Fruit fly (Drosophila melanogaster) whole organism, prepupa: ENCODE measurements around the gene CG1468.

Experiments
- CG10631 ChIP-seq: fragments of 200-800 bp; sonication (Bioruptor generic); optimal IDR thresholded peaks from 2 replicates; lab custom pipeline; 2016; ENCODE audit warnings: missing biosample characterization, missing genetic modification characterization
- CG11762 ChIP-seq: fragments of 200-800 bp; sonication (Bioruptor generic); optimal IDR thresholded peaks from 3 replicates; lab custom pipeline; 2016; ENCODE audit warnings: missing biosample characterization, missing genetic modification characterization; ENCODE audit not compliant: insufficient read depth
- CG3032 ChIP-seq: fragments of 200-800 bp; optimal IDR thresholded peaks from 2 replicates; lab custom pipeline; 2019; ENCODE audit warnings: missing biosample characterization, mild to moderate bottlenecking, missing genetic modification characterization, moderate library complexity
- CG31627 ChIP-seq: fragments of 200-800 bp; sonication (Bioruptor generic); optimal IDR thresholded peaks from 3 replicates; lab custom pipeline; 2016; ENCODE audit warnings: missing biosample characterization, missing genetic modification characterization
- CG3919 ChIP-seq: fragments of 200-800 bp; sonication (Bioruptor generic); optimal IDR thresholded peaks from 3 replicates; lab custom pipeline; 2016; ENCODE audit warnings: missing biosample characterization, missing genetic modification characterization
- CG4318 ChIP-seq: fragments of 200-800 bp; sonication (Bioruptor generic); optimal IDR thresholded peaks from 3 replicates; lab custom pipeline; 2017; ENCODE audit warnings: missing biosample characterization, mild to moderate bottlenecking, missing genetic modification characterization
- CG6163 ChIP-seq: fragments of 200-800 bp; sonication (Bioruptor generic); IDR thresholded peaks from 3 replicates; pipeline ENCODE4 v1.3.6; 2022; ENCODE audit warnings: missing biosample characterization, missing genetic modification characterization
- CG6792 ChIP-seq: fragments of 200-800 bp; sonication (Bioruptor generic); optimal IDR thresholded peaks from 3 replicates; lab custom pipeline; 2016; ENCODE audit warnings: missing biosample characterization, missing genetic modification characterization
- CG6808 ChIP-seq: fragments of 200-800 bp; sonication (Bioruptor generic); optimal IDR thresholded peaks from 3 replicates; lab custom pipeline; 2017; ENCODE audit warnings: missing biosample characterization, missing genetic modification characterization, mild to moderate bottlenecking, moderate library complexity, missing genetic modification reagents
- CG7368 ChIP-seq: fragments of 200-800 bp; sonication (Bioruptor generic); optimal IDR thresholded peaks from 3 replicates; lab custom pipeline; 2016; ENCODE audit warnings: missing biosample characterization, missing genetic modification characterization
- CG8119 ChIP-seq: fragments of 200-800 bp; sonication (Bioruptor generic); IDR thresholded peaks from 3 replicates; pipeline ENCODE4 v1.3.6; 2022; ENCODE audit warnings: missing biosample characterization, missing genetic modification characterization
- CG8632 ChIP-seq: fragments of 200-800 bp; sonication (Bioruptor generic); optimal IDR thresholded peaks from 3 replicates; lab custom pipeline; 2016; ENCODE audit warnings: missing biosample characterization, missing genetic modification characterization
- CG9139 ChIP-seq: fragments of 200-800 bp; sonication (Bioruptor generic); optimal IDR thresholded peaks from 3 replicates; lab custom pipeline; 2017; ENCODE audit warnings: missing biosample characterization, mild to moderate bottlenecking, missing genetic modification characterization
- Eip75B ChIP-seq: fragments of 200-800 bp; sonication (Bioruptor generic); optimal IDR thresholded peaks from 3 replicates; lab custom pipeline; 2016; ENCODE audit warnings: missing biosample characterization, missing genetic modification characterization
- Eip78C ChIP-seq: fragments of 200-800 bp; sonication (Bioruptor generic); peaks from one replicate; lab custom pipeline; 2016; ENCODE audit warnings: missing biosample characterization, missing genetic modification characterization
- Eip93F ChIP-seq: fragments of 200-800 bp; sonication (Bioruptor generic); optimal IDR thresholded peaks from 2 replicates; lab custom pipeline; 2016; ENCODE audit warnings: missing biosample characterization, mild to moderate bottlenecking, missing genetic modification characterization
- Ets21C ChIP-seq: fragments of 200-800 bp; sonication (Bioruptor generic); optimal IDR thresholded peaks from 3 replicates; lab custom pipeline; 2016; ENCODE audit warnings: missing biosample characterization, missing genetic modification characterization
- Ets96B ChIP-seq: fragments of 200-800 bp; optimal IDR thresholded peaks from 2 replicates; lab custom pipeline; 2019; ENCODE audit warnings: missing biosample characterization, mild to moderate bottlenecking, missing genetic modification characterization, moderate library complexity
- Gug ChIP-seq: fragments of 200-800 bp; sonication (Bioruptor generic); IDR thresholded peaks from 2 replicates; pipeline ENCODE4 v1.3.6; 2022; ENCODE audit warnings: missing biosample characterization, missing genetic modification characterization
- Hr38 ChIP-seq: sonication (Bioruptor generic); optimal IDR thresholded peaks from 2 replicates; lab custom pipeline; 2016; ENCODE audit warnings: missing biosample characterization, missing genetic modification characterization
- Hr39 ChIP-seq: fragments of 200-800 bp; sonication (Bioruptor generic); optimal IDR thresholded peaks from 2 replicates; lab custom pipeline; 2016; ENCODE audit warnings: missing biosample characterization, missing genetic modification characterization
- Hr4 ChIP-seq: fragments of 200-800 bp; sonication (Bioruptor generic); optimal IDR thresholded peaks from 3 replicates; lab custom pipeline; 2016; ENCODE audit warnings: missing biosample characterization, missing genetic modification characterization
- OdsH ChIP-seq: fragments of 200-800 bp; sonication (Bioruptor generic); optimal IDR thresholded peaks from 3 replicates; lab custom pipeline; 2016; ENCODE audit warnings: missing biosample characterization, missing genetic modification characterization
- Smox ChIP-seq: fragments of 200-800 bp; sonication (Bioruptor generic); optimal IDR thresholded peaks from 3 replicates; lab custom pipeline; 2016; ENCODE audit warnings: missing biosample characterization, missing genetic modification characterization
- Sox14 ChIP-seq: fragments of 200-800 bp; sonication (Bioruptor generic); optimal IDR thresholded peaks from 3 replicates; lab custom pipeline; 2016; ENCODE audit warnings: missing biosample characterization, missing genetic modification characterization
- acj6 ChIP-seq: fragments of 200-800 bp; sonication (Bioruptor generic); optimal IDR thresholded peaks from 3 replicates; lab custom pipeline; 2016; ENCODE audit warnings: missing biosample characterization, missing genetic modification characterization
- cyc ChIP-seq: fragments of 200-800 bp; sonication (Bioruptor generic); optimal IDR thresholded peaks from 3 replicates; lab custom pipeline; 2016; ENCODE audit warnings: missing biosample characterization, missing genetic modification characterization
- dac ChIP-seq: fragments of 200-800 bp; sonication (Bioruptor generic); optimal IDR thresholded peaks from 2 replicates; lab custom pipeline; 2017; ENCODE audit warnings: missing biosample characterization, mild to moderate bottlenecking, missing genetic modification characterization
- esn ChIP-seq: fragments of 200-800 bp; sonication (Bioruptor generic); optimal IDR thresholded peaks from 2 replicates; lab custom pipeline; 2016; ENCODE audit warnings: missing biosample characterization, mild to moderate bottlenecking, missing genetic modification characterization, moderate library complexity
- fd85E ChIP-seq: fragments of 200-800 bp; sonication (Bioruptor generic); optimal IDR thresholded peaks from 3 replicates; lab custom pipeline; 2016; ENCODE audit warnings: missing biosample characterization, missing genetic modification characterization
- fkh ChIP-seq: fragments of 200-800 bp; sonication (Bioruptor generic); optimal IDR thresholded peaks from 3 replicates; lab custom pipeline; 2017; ENCODE audit warnings: missing biosample characterization, mild to moderate bottlenecking, missing genetic modification characterization, moderate library complexity
- lz ChIP-seq: fragments of 200-800 bp; sonication (Bioruptor generic); optimal IDR thresholded peaks from 3 replicates; lab custom pipeline; 2016; ENCODE audit warnings: missing biosample characterization, missing genetic modification characterization
- salr ChIP-seq, 2 experiments: fragments of 200-800 bp; sonication (Bioruptor generic); optimal IDR thresholded peaks; 3 replicates each; lab custom pipeline; 2016 to 2018; ENCODE audit warnings: missing biosample characterization in 2 of 2, missing genetic modification characterization in 2 of 2, mild to moderate bottlenecking in 1 of 2
- spab ChIP-seq: fragments of 200-800 bp; sonication (Bioruptor generic); optimal IDR thresholded peaks from 2 replicates; lab custom pipeline; 2017; ENCODE audit warnings: missing biosample characterization, mild to moderate bottlenecking, missing genetic modification characterization, missing genetic modification reagents
- svp ChIP-seq: fragments of 200-800 bp; sonication (Bioruptor generic); peaks from one replicate; lab custom pipeline; 2016; ENCODE audit warnings: missing biosample characterization, missing genetic modification characterization
- topi ChIP-seq: fragments of 200-800 bp; sonication (Bioruptor generic); optimal IDR thresholded peaks from 3 replicates; lab custom pipeline; 2016; ENCODE audit warnings: missing biosample characterization, missing genetic modification characterization

The CG1468 gene

dm6 chrX:9875948-9876853 lies 2.0 kb upstream of the CG1468 start, which contains the start of gene CG15247 (continued):
- TF ChIP-seq spab (GFP tag; lab: Kevin White, UChicago) = no peak
- TF ChIP-seq Sox14 (GFP tag; lab: Kevin White, UChicago) = peak; percentile 14
- peak; percentile 32 for TF ChIP-seq CG31627 (GFP tag; lab: Kevin White, UChicago)
- no peak for TF ChIP-seq CG6792 (GFP tag; lab: Kevin White, UChicago)
- no peak for TF ChIP-seq CG7368
- peak; percentile 10 for TF ChIP-seq esn
- TF ChIP-seq CG8632 = no peak
- TF ChIP-seq Hr38 = no peak
- peak; percentile 9 for TF ChIP-seq fkh (GFP tag; lab: Kevin White, UChicago)
- peak; percentile 35 for TF ChIP-seq cyc (GFP tag; lab: Kevin White, UChicago)
- TF ChIP-seq acj6 = peak; percentile 14
- no peak for TF ChIP-seq Ets21C (GFP tag; lab: Kevin White, UChicago)
- TF ChIP-seq CG6163 (GFP tag; lab: Robert Waterston, UW) = peak; percentile 72; the same call in 2 of the 3 replicates
- no peak for TF ChIP-seq CG3032
- no peak for TF ChIP-seq CG11762
- peak; percentile 2 for TF ChIP-seq lz
- TF ChIP-seq svp (GFP tag; lab: Kevin White, UChicago) = peak; percentile 77
- TF ChIP-seq Eip93F = no peak
- no peak for TF ChIP-seq CG3919 (GFP tag; lab: Kevin White, UChicago)
- TF ChIP-seq Ets96B (tag; lab: Kevin White, UChicago) = no peak
- TF ChIP-seq Hr4 (GFP tag; lab: Kevin White, UChicago) = peak; percentile 65
- peak; percentile 12 for TF ChIP-seq OdsH
- TF ChIP-seq CG8119 (GFP tag; lab: Robert Waterston, UW) = peak; percentile 45; the same call in 1 of the 3 replicates
- no peak for TF ChIP-seq CG9139 (GFP tag; lab: Kevin White, UChicago)
- TF ChIP-seq CG4318 (GFP tag; lab: Kevin White, UChicago) = no peak

DNA sequence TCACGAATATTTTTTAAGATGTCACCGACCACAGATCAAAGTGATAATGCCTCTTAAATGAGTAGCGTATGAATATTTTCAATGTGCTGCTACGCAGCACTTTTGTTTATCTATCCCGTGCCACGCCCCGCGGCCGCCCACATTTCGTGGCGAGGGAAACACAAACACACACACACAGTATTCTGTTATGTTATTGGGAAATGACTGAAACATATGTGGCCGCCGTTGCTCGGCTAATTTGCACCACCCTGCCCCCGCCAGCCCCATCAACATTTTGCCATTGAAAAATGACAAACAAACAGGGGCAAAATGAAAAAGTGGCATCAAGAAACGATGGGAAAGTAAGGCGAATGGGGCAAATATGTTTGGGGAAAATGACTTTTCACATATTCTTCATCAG lies 982 bp upstream of the CG1468 start:
- peak; percentile 40 for TF ChIP-seq svp (GFP tag; lab: Kevin White, UChicago)
- no peak for TF ChIP-seq CG6792 (GFP tag; lab: Kevin White, UChicago)
- TF ChIP-seq, all 60 proteins: peak for 1

DNA sequence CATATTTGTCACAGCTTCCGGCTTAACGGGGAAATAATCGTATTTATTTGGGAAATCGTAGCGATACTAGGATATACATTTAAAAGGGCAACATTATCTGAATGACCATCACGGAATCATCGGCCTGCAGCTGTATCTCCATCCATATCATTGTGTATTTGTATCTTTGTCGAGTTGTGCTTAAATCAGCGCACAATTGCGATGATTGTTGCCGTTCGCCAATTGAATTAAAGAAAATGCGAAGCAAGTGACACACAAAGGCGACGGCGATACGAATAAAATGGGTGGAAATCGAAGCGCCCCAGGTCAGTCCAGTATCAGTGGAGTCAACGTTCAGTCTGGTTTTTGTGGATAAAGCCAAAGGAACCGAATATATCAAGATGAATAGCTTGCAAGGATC lies 1.3 kb downstream of the CG1468 start, which contains the start of gene CG9686:
Gene CG9686 (plus strand): TSS at position 301 of the 400 bp plus-strand sequence.
- TF ChIP-seq salr (GFP tag; optimal IDR thresholded peaks at IDR 0.05; lab: Kevin White, UChicago) = no peak
- no peak for TF ChIP-seq Gug (GFP tag; lab: Robert Waterston, UW)
- peak; percentile 5 for TF ChIP-seq Eip78C (GFP tag; lab: Kevin White, UChicago)
- TF ChIP-seq Smox (GFP tag; lab: Kevin White, UChicago) = no peak
- no peak for TF ChIP-seq CG10631 (GFP tag; lab: Kevin White, UChicago)
- no peak for TF ChIP-seq Eip75B (GFP tag; lab: Kevin White, UChicago)
- no peak for TF ChIP-seq topi
- peak; percentile 89 for TF ChIP-seq svp (GFP tag; lab: Kevin White, UChicago)
- TF ChIP-seq OdsH = no peak
- no peak for TF ChIP-seq cyc (GFP tag; lab: Kevin White, UChicago)
- TF ChIP-seq fd85E (GFP tag; lab: Kevin White, UChicago) = no peak
- no peak for TF ChIP-seq Hr39 (GFP tag; lab: Kevin White, UChicago)
- no peak for TF ChIP-seq CG6808 (GFP tag; lab: Kevin White, UChicago)
- no peak for TF ChIP-seq CG6792 (GFP tag; lab: Kevin White, UChicago)
- TF ChIP-seq dac = no peak
